Fruit fly (Drosophila melanogaster) whole organism, embryonic: ENCODE measurements around the gene CG5355.

Experiments used
- Atf6 ChIP-seq: fragments of 200-800 bp; sonication (Bioruptor generic); IDR thresholded peaks from 2 replicates; pipeline ENCODE4 v1.3.6; 2022; ENCODE audit warnings: missing biosample characterization, missing genetic modification characterization
- CG10654 ChIP-seq: fragments of 200-800 bp; sonication (Bioruptor generic); optimal IDR thresholded peaks from 2 replicates; lab custom pipeline; 2016; ENCODE audit warnings: missing biosample characterization, missing genetic modification characterization
- CG11560 ChIP-seq: fragments of 200-800 bp; sonication (Bioruptor generic); IDR thresholded peaks from 3 replicates; pipeline ENCODE4 v1.3.6; 2022; ENCODE audit warnings: missing biosample characterization, missing genetic modification characterization
- CG12219 ChIP-seq: fragments of 200-800 bp; sonication (Bioruptor generic); optimal IDR thresholded peaks from 3 replicates; lab custom pipeline; 2018; ENCODE audit warnings: missing biosample characterization, mild to moderate bottlenecking, missing genetic modification characterization
- CG12659 ChIP-seq: fragments of 200-800 bp; sonication (Bioruptor generic); optimal IDR thresholded peaks from 3 replicates; lab custom pipeline; 2017; ENCODE audit warnings: mild to moderate bottlenecking, missing biosample characterization, missing genetic modification reagents, missing genetic modification characterization
- CG13123 ChIP-seq: fragments of 200-800 bp; sonication (Bioruptor generic); optimal IDR thresholded peaks from 2 replicates; lab custom pipeline; 2016; ENCODE audit warnings: missing biosample characterization, missing genetic modification characterization
- CG13624 ChIP-seq: fragments of 200-800 bp; sonication (Bioruptor generic); optimal IDR thresholded peaks from 2 replicates; lab custom pipeline; 2016; ENCODE audit warnings: missing biosample characterization, missing genetic modification characterization
- CG17186 ChIP-seq: fragments of 200-800 bp; sonication (Bioruptor generic); optimal IDR thresholded peaks from 3 replicates; lab custom pipeline; 2017; ENCODE audit warnings: missing biosample characterization, missing genetic modification reagents, missing genetic modification characterization
- CG18599 ChIP-seq: fragments of 200-800 bp; sonication (Bioruptor generic); optimal IDR thresholded peaks from 3 replicates; lab custom pipeline; 2017; ENCODE audit warnings: missing biosample characterization, missing genetic modification characterization, mild to moderate bottlenecking, moderate library complexity, missing genetic modification reagents
- CG31224 ChIP-seq: fragments of 200-800 bp; sonication (Bioruptor generic); IDR thresholded peaks from 2 replicates; pipeline ENCODE4 v1.3.6; 2022; ENCODE audit warnings: missing biosample characterization, missing genetic modification characterization
- CG32772 ChIP-seq: fragments of 200-800 bp; sonication (Bioruptor generic); IDR thresholded peaks from 2 replicates; pipeline ENCODE4 v1.3.6; 2022; ENCODE audit warnings: missing biosample characterization, missing genetic modification characterization
- CG3838 ChIP-seq: fragments of 200-800 bp; sonication (Bioruptor generic); optimal IDR thresholded peaks from 3 replicates; lab custom pipeline; 2016; ENCODE audit warnings: missing biosample characterization, missing genetic modification characterization
- CG3847 ChIP-seq: fragments of 200-800 bp; sonication (Bioruptor generic); IDR thresholded peaks from 2 replicates; pipeline ENCODE4 v1.3.6; 2022; ENCODE audit warnings: missing biosample characterization, missing genetic modification characterization
- CG4707 ChIP-seq: fragments of 200-800 bp; sonication (Bioruptor generic); optimal IDR thresholded peaks from 2 replicates; lab custom pipeline; 2018; ENCODE audit warnings: missing biosample characterization, mild to moderate bottlenecking, missing genetic modification characterization, moderate library complexity
- CG6175 ChIP-seq: fragments of 200-800 bp; sonication (Bioruptor generic); IDR thresholded peaks from 3 replicates; pipeline ENCODE4 v1.3.6; 2022; ENCODE audit warnings: missing biosample characterization, missing genetic modification characterization
- CG6765 ChIP-seq: fragments of 200-800 bp; sonication (Bioruptor generic); optimal IDR thresholded peaks from 3 replicates; lab custom pipeline; 2017; ENCODE audit warnings: missing biosample characterization, mild to moderate bottlenecking, missing genetic modification characterization
- CG8359 ChIP-seq: fragments of 200-800 bp; sonication (Bioruptor generic); optimal IDR thresholded peaks from 2 replicates; lab custom pipeline; 2017; ENCODE audit warnings: missing biosample characterization, mild to moderate bottlenecking, missing genetic modification characterization, borderline replicate concordance
- CG9609 ChIP-seq: fragments of 200-800 bp; sonication (Bioruptor generic); optimal IDR thresholded peaks from 3 replicates; lab custom pipeline; 2016; ENCODE audit warnings: missing biosample characterization, missing genetic modification characterization
- D19B ChIP-seq: fragments of 200-800 bp; sonication (Bioruptor generic); optimal IDR thresholded peaks from 2 replicates; lab custom pipeline; 2017; ENCODE audit warnings: missing biosample characterization, mild to moderate bottlenecking, missing genetic modification characterization
- E2f2 ChIP-seq: fragments of 200-800 bp; sonication (Bioruptor generic); IDR thresholded peaks from 2 replicates; pipeline ENCODE4 v1.3.6; 2022; ENCODE audit warnings: missing biosample characterization, missing genetic modification characterization
- Eip74EF ChIP-seq, 2 experiments: fragments of 200-800 bp in 1 of 2; fragments of >200 bp in 1 of 2; sonication (Bioruptor generic) in 1 of 2; optimal IDR thresholded peaks; 2 replicates each; lab custom pipeline; 2017 to 2019; ENCODE audit warnings: missing biosample characterization in 2 of 2, missing genetic modification characterization in 2 of 2, mild to moderate bottlenecking in 1 of 2, moderate library complexity in 1 of 2
- Ets65A ChIP-seq: fragments of 200-800 bp; sonication (Bioruptor generic); peaks from one replicate; lab custom pipeline; 2016; ENCODE audit warnings: missing biosample characterization, missing genetic modification characterization
- GATAe ChIP-seq: fragments of 200-800 bp; sonication (Bioruptor generic); conservative IDR thresholded peaks from 2 replicates; pipeline ENCODE4 v1.3.6; 2022; ENCODE audit warnings: missing biosample characterization, missing genetic modification characterization
- Gsc ChIP-seq: fragments of 200-800 bp; sonication (Bioruptor generic); IDR thresholded peaks from 2 replicates; pipeline ENCODE4 v1.3.6; 2022; ENCODE audit warnings: missing biosample characterization, missing genetic modification characterization
- Hey ChIP-seq: fragments of 200-800 bp; sonication (Bioruptor generic); optimal IDR thresholded peaks from 3 replicates; lab custom pipeline; 2018; ENCODE audit warnings: missing biosample characterization, mild to moderate bottlenecking, missing genetic modification characterization
- Hmx ChIP-seq: fragments of 200-800 bp; sonication (Bioruptor generic); optimal IDR thresholded peaks from 2 replicates; lab custom pipeline; 2016; ENCODE audit warnings: missing biosample characterization, missing genetic modification characterization
- Lim3 ChIP-seq: fragments of 200-800 bp; sonication (Bioruptor generic); IDR thresholded peaks from 2 replicates; pipeline ENCODE4 v1.3.6; 2022; ENCODE audit warnings: missing biosample characterization, missing genetic modification characterization
- Lpt ChIP-seq: fragments of >200 bp; optimal IDR thresholded peaks from 2 replicates; lab custom pipeline; 2018; ENCODE audit warnings: missing biosample characterization, missing genetic modification characterization
- NK7.1 ChIP-seq: fragments of 200-800 bp; sonication (Bioruptor generic); optimal IDR thresholded peaks from 3 replicates; lab custom pipeline; 2016; ENCODE audit warnings: missing biosample characterization, missing genetic modification characterization
- Optix ChIP-seq: fragments of 200-800 bp; sonication (Bioruptor generic); IDR thresholded peaks from 3 replicates; pipeline ENCODE4 v1.3.6; 2022; ENCODE audit warnings: missing biosample characterization, missing genetic modification characterization
- Ptx1 ChIP-seq: fragments of 200-800 bp; sonication (Bioruptor generic); IDR thresholded peaks from 2 replicates; pipeline ENCODE4 v1.3.6; 2022; ENCODE audit warnings: missing biosample characterization, missing genetic modification characterization
- Ravus ChIP-seq: fragments of 200-800 bp; sonication (Bioruptor generic); IDR thresholded peaks from 2 replicates; pipeline ENCODE4 v1.3.6; 2022; ENCODE audit warnings: missing biosample characterization, missing genetic modification characterization
- Sox102F ChIP-seq: fragments of 200-800 bp; sonication (Bioruptor generic); optimal IDR thresholded peaks from 2 replicates; lab custom pipeline; 2018; ENCODE audit warnings: missing biosample characterization, mild to moderate bottlenecking, missing genetic modification characterization, moderate library complexity
- Sry-δ ChIP-seq: fragments of 200-800 bp; sonication (Bioruptor generic); optimal IDR thresholded peaks from 2 replicates; lab custom pipeline; 2016; ENCODE audit warnings: missing biosample characterization, missing genetic modification characterization
- Taf1 ChIP-seq: fragments of 200-800 bp; sonication (Bioruptor generic); IDR thresholded peaks from 2 replicates; pipeline ENCODE4 v1.3.6; 2022; ENCODE audit warnings: missing biosample characterization, missing genetic modification characterization
- ato ChIP-seq: fragments of 200-800 bp; sonication (Bioruptor generic); IDR thresholded peaks from 2 replicates; pipeline ENCODE4 v1.3.6; 2022; ENCODE audit warnings: missing biosample characterization, missing genetic modification characterization; ENCODE audit not compliant: partially characterized antibody
- bab2 ChIP-seq: fragments of 200-800 bp; sonication (Bioruptor generic); optimal IDR thresholded peaks from 2 replicates; lab custom pipeline; 2016; ENCODE audit warnings: missing biosample characterization, missing genetic modification characterization
- btn ChIP-seq: fragments of 200-800 bp; sonication (Bioruptor generic); optimal IDR thresholded peaks from 2 replicates; lab custom pipeline; 2016; ENCODE audit warnings: missing biosample characterization, missing genetic modification characterization
- cas ChIP-seq: fragments of 200-800 bp; sonication (Bioruptor generic); IDR thresholded peaks from 2 replicates; pipeline ENCODE4 v1.3.6; 2022; ENCODE audit warnings: missing biosample characterization, missing genetic modification characterization
- caup ChIP-seq: fragments of 200-800 bp; sonication (Bioruptor generic); optimal IDR thresholded peaks from 3 replicates; lab custom pipeline; 2017; ENCODE audit warnings: missing biosample characterization, mild to moderate bottlenecking, missing genetic modification characterization, moderate library complexity; ENCODE audit not compliant: severe bottlenecking
- cg ChIP-seq: fragments of 200-800 bp; sonication (Bioruptor generic); optimal IDR thresholded peaks from 3 replicates; lab custom pipeline; 2019; ENCODE audit warnings: missing biosample characterization, mild to moderate bottlenecking, missing genetic modification characterization, moderate library complexity
- da ChIP-seq: fragments of 200-800 bp; sonication (Bioruptor generic); optimal IDR thresholded peaks from 2 replicates; lab custom pipeline; 2016; ENCODE audit warnings: missing biosample characterization, missing genetic modification characterization
- emc ChIP-seq: fragments of 200-800 bp; sonication (Bioruptor generic); optimal IDR thresholded peaks from 2 replicates; lab custom pipeline; 2016; ENCODE audit warnings: missing biosample characterization, missing genetic modification characterization
- fd102C ChIP-seq: fragments of 200-800 bp; sonication (Bioruptor generic); optimal IDR thresholded peaks from 2 replicates; lab custom pipeline; 2018; ENCODE audit warnings: missing biosample characterization, mild to moderate bottlenecking, missing genetic modification characterization, moderate library complexity
- jumu ChIP-seq: fragments of 200-800 bp; sonication (Bioruptor generic); optimal IDR thresholded peaks from 3 replicates; lab custom pipeline; 2016; ENCODE audit warnings: missing biosample characterization, missing genetic modification characterization
- sim ChIP-seq: fragments of 200-800 bp; sonication (Bioruptor generic); IDR thresholded peaks from 2 replicates; pipeline ENCODE4 v1.3.6; 2022; ENCODE audit warnings: missing biosample characterization, missing genetic modification characterization
- so ChIP-seq: fragments of 200-800 bp; sonication (Bioruptor generic); IDR thresholded peaks from 3 replicates; pipeline ENCODE4 v1.3.6; 2022; ENCODE audit warnings: missing biosample characterization, missing genetic modification characterization
- stwl ChIP-seq: fragments of 200-800 bp; sonication (Bioruptor generic); optimal IDR thresholded peaks from 3 replicates; lab custom pipeline; 2018; ENCODE audit warnings: missing biosample characterization, mild to moderate bottlenecking, missing genetic modification characterization, moderate library complexity
- twi ChIP-seq: fragments of 200-800 bp; optimal IDR thresholded peaks from 2 replicates; lab custom pipeline; 2019; ENCODE audit warnings: missing biosample characterization, mild to moderate bottlenecking, missing genetic modification characterization, moderate library complexity

Gene CG5355

DNA sequence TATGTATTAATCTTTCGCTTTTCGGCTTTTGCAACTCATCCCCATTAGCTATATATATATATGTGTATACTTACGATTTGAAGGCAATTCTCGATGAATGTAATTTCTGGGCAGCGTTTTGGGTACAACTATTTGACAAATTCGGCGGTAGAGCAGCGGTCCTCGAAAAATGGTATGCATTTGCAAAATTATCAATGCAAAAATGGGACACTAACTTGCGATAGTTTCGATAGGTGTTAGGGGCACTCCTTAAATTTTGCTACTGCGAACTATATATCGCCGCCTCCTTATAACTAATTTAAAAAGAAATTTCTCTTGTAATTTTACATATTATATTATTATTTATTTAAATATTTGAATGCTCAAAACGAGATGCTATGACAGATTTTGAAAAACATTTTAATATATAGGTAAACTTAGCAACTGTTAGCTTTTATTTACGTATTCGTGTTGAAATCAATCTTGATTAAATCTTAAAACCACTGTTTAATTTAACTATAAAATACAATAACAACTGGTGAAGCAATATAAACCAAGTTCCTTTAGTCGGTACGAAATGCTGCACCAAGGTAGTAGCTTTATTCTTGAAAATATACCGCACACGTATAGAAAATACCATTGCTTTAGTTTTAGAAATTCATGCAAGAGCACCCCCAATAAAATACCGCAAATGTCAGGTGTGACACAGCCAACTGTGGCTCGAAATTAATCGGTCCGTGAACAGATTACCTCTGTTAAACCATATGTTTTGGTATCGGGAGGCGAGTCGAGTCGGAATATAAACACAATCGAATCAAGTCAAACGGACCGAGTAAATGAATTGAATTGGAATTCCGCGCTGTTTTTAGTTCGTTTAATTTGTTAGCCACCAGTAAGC lies at the start of gene CG5355, which contains the start of gene Klp31E (continued):
- peak; percentile 7 for TF ChIP-seq CG6765 (GFP tag; lab: Kevin White, UChicago)
- TF ChIP-seq bab2 (GFP tag; lab: Kevin White, UChicago), result peak; percentile 56
- TF ChIP-seq Lim3 (GFP tag; lab: Robert Waterston, UW), result no peak
- no peak for TF ChIP-seq Gsc (GFP tag; lab: Robert Waterston, UW)
- TF ChIP-seq Optix (GFP tag; lab: Robert Waterston, UW), result no peak
- peak; percentile 2 for TF ChIP-seq CG13123 (GFP tag; lab: Kevin White, UChicago)
- no peak for TF ChIP-seq Ravus
- peak; percentile 40 for TF ChIP-seq CG12219 (GFP tag; lab: Kevin White, UChicago)
- TF ChIP-seq Hmx (GFP tag; lab: Kevin White, UChicago), result no peak
- TF ChIP-seq CG18599 (GFP tag; lab: Kevin White, UChicago), result no peak
- TF ChIP-seq CG17186, result no peak
- TF ChIP-seq caup, result peak; percentile 61
- peak; percentile 61 for TF ChIP-seq CG10654
- no peak for TF ChIP-seq cas (GFP tag; lab: Robert Waterston, UW)
- TF ChIP-seq Taf1, result no peak
- no peak; the same call in 1 of the 2 replicates for TF ChIP-seq CG3847 (GFP tag; lab: Robert Waterston, UW)
- TF ChIP-seq CG31224 (GFP tag; lab: Robert Waterston, UW), result peak; percentile 59
- no peak for TF ChIP-seq fd102C
- TF ChIP-seq Sry-δ (GFP tag; lab: Kevin White, UChicago), result peak; percentile 69
- peak; percentile 52 for TF ChIP-seq CG13624 (GFP tag; lab: Kevin White, UChicago)
- TF ChIP-seq stwl (tag; lab: Kevin White, UChicago), result peak; percentile 3
- TF ChIP-seq NK7.1, result peak; percentile 20
- no peak for TF ChIP-seq emc
- no peak for TF ChIP-seq Lpt (GFP tag; lab: Kevin White, UChicago)
- TF ChIP-seq CG4707, result no peak
- TF ChIP-seq Ptx1 (GFP tag; lab: Robert Waterston, UW), result peak; percentile 71
- peak; percentile 69 for TF ChIP-seq twi (tag; lab: Kevin White, UChicago)
- TF ChIP-seq CG9609, result peak; percentile 37
- no peak for TF ChIP-seq CG11560 (tag; lab: Robert Waterston, UW)
- no peak for TF ChIP-seq btn (GFP tag; lab: Kevin White, UChicago)
- TF ChIP-seq cg (GFP tag; lab: Kevin White, UChicago), result no peak
- TF ChIP-seq jumu (GFP tag; lab: Kevin White, UChicago), result peak; percentile 57
- no peak for TF ChIP-seq sim
- peak; percentile 62 for TF ChIP-seq Atf6 (GFP tag; lab: Robert Waterston, UW)
- peak; percentile 42; the same call in 1 of the 2 replicates for TF ChIP-seq ato (GFP tag; lab: Robert Waterston, UW)
- TF ChIP-seq CG12659 (GFP tag; lab: Kevin White, UChicago), result peak; percentile 83
- 0 out of 2 replicates have a peak, but pooled peaks have one; percentile 4 for TF ChIP-seq CG32772 (GFP tag; lab: Robert Waterston, UW)
- peak; percentile 72 for TF ChIP-seq Ets65A
- TF ChIP-seq GATAe (GFP tag; lab: Robert Waterston, UW), result no peak
- TF ChIP-seq CG8359 (GFP tag; lab: Kevin White, UChicago), result peak; percentile 14
- peak; percentile 70; the same call in 1 of the 3 replicates for TF ChIP-seq so
- peak; percentile 41 for TF ChIP-seq da
- no peak for TF ChIP-seq CG6175 (GFP tag; lab: Robert Waterston, UW)
- no peak for TF ChIP-seq Sox102F (GFP tag; lab: Kevin White, UChicago)
- no peak for TF ChIP-seq CG3838 (GFP tag; lab: Kevin White, UChicago)
- TF ChIP-seq D19B (GFP tag; lab: Kevin White, UChicago), result peak; percentile 38
- TF ChIP-seq Eip74EF (GFP tag; optimal IDR thresholded peaks at IDR 0.05; lab: Kevin White, UChicago), result no peak
- TF ChIP-seq Hey (tag; lab: Kevin White, UChicago), result no peak
- no peak; the same call in 1 of the 2 replicates for TF ChIP-seq E2f2 (GFP tag; lab: Robert Waterston, UW)
